Fruit fly (Drosophila melanogaster): ENCODE results near the gene Atg1.

Atg1 gene

dm6 chr3L:12843056-12843799, 38.3 kb upstream of the Atg1 start, which contains the start of gene nebu (continued):
- TF ChIP-seq pfk (GFP tag; optimal IDR thresholded peaks at IDR 0.05) = no peak
- TF ChIP-seq Atf3 (GFP tag; optimal IDR thresholded peaks at IDR 0.05) = peak; percentile 87
- peak; percentile 94 for TF ChIP-seq CG2889 (GFP tag; IDR thresholded peaks at IDR 0.05)
- TF ChIP-seq CG13296 (GFP tag; optimal IDR thresholded peaks at IDR 0.05) = peak; percentile 95
- TF ChIP-seq pum (GFP tag; optimal IDR thresholded peaks at IDR 0.05) = peak; percentile 91
- peak; percentile 93 for TF ChIP-seq Poxn (GFP tag; IDR thresholded peaks at IDR 0.05)
- no peak for TF ChIP-seq pita (GFP tag; optimal IDR thresholded peaks at IDR 0.05)
- TF ChIP-seq ato (GFP tag; IDR thresholded peaks at IDR 0.05; ENCODE audit: partially characterized antibody) = no peak
- TF ChIP-seq CG12236 (GFP tag; optimal IDR thresholded peaks at IDR 0.05) = peak; percentile 82
- peak; percentile 99 for TF ChIP-seq Atf6 (GFP tag; IDR thresholded peaks at IDR 0.05)
- TF ChIP-seq CG8359 (GFP tag; optimal IDR thresholded peaks at IDR 0.05; ENCODE audit: borderline replicate concordance) = peak; percentile 63
- peak; percentile 93 for TF ChIP-seq gcm2 (GFP tag; optimal IDR thresholded peaks at IDR 0.05)
- peak; percentile 98 for TF ChIP-seq dysf (GFP tag; IDR thresholded peaks at IDR 0.05)
- TF ChIP-seq ewg (GFP tag; optimal IDR thresholded peaks at IDR 0.05) = peak; percentile 87
- peak in 1 of 3 experiments; percentile 71 for TF ChIP-seq lola (GFP tag; optimal IDR thresholded peaks at IDR 0.05)
- peak; percentile 69 for TF ChIP-seq Spps (tag; optimal IDR thresholded peaks at IDR 0.05)
- TF ChIP-seq CG7357 (GFP tag; IDR thresholded peaks at IDR 0.05) = peak; percentile 88
- TF ChIP-seq Dip3 (GFP tag; optimal IDR thresholded peaks at IDR 0.05) = peak; percentile 98
- TF ChIP-seq CG15601 (tag; optimal IDR thresholded peaks at IDR 0.05) = peak; percentile 75
- TF ChIP-seq PHDP (tag; optimal IDR thresholded peaks at IDR 0.05) = peak; percentile 97
- TF ChIP-seq gsb (GFP tag; IDR thresholded peaks at IDR 0.05) = peak; percentile 96
- peak; percentile 96 for TF ChIP-seq eyg (GFP tag; optimal IDR thresholded peaks at IDR 0.05)
- TF ChIP-seq fru (optimal IDR thresholded peaks at IDR 0.05) = no peak
- no peak for TF ChIP-seq inv (GFP tag; IDR thresholded peaks at IDR 0.05; ENCODE audit: partially characterized antibody)
- no peak for TF ChIP-seq hbn (GFP tag; IDR thresholded peaks at IDR 0.05; ENCODE audit: partially characterized antibody)
- peak; percentile 94 for TF ChIP-seq CG13424 (tag; optimal IDR thresholded peaks at IDR 0.05)
- peak; percentile 81 for TF ChIP-seq Nf-YC (tag; optimal IDR thresholded peaks at IDR 0.05)
- TF ChIP-seq kah (GFP tag; optimal IDR thresholded peaks at IDR 0.05) = peak; percentile 66
- TF ChIP-seq esg (GFP tag; conservative IDR thresholded peaks at IDR 0.05) = peak; percentile 95
- peak; percentile 81 for TF ChIP-seq Jarid2 (GFP tag; optimal IDR thresholded peaks at IDR 0.05)
- peak; percentile 96 for TF ChIP-seq CG12071 (GFP tag; optimal IDR thresholded peaks at IDR 0.05)
- peak; percentile 97 for TF ChIP-seq lbe (GFP tag; optimal IDR thresholded peaks at IDR 0.05)
- TF ChIP-seq kay (GFP tag; optimal IDR thresholded peaks at IDR 0.05) = peak; percentile 94
- no peak for TF ChIP-seq Hr78 (GFP tag; optimal IDR thresholded peaks at IDR 0.05)
- no peak; the same call in 2 of the 3 replicates for TF ChIP-seq CG3726 (GFP tag; IDR thresholded peaks at IDR 0.05)
- TF ChIP-seq CG6791 (GFP tag; IDR thresholded peaks at IDR 0.05; ENCODE audit: partially characterized antibody) = no peak
- TF ChIP-seq pnt (GFP tag; optimal IDR thresholded peaks at IDR 0.05) = peak; percentile 94
- peak; percentile 89 for TF ChIP-seq CG1233 (GFP tag; optimal IDR thresholded peaks at IDR 0.05)
- peak; percentile 52 for TF ChIP-seq CG17186 (GFP tag; optimal IDR thresholded peaks at IDR 0.05)
- peak; percentile 98 for TF ChIP-seq CG13624 (GFP tag; optimal IDR thresholded peaks at IDR 0.05)
- peak; percentile 80 for TF ChIP-seq wek (GFP tag; optimal IDR thresholded peaks at IDR 0.05)
- TF ChIP-seq CG12391 (tag; optimal IDR thresholded peaks at IDR 0.05) = peak; percentile 96
- peak; percentile 97 for TF ChIP-seq Hsf (GFP tag; optimal IDR thresholded peaks at IDR 0.05)
- peak; percentile 91 for TF ChIP-seq CG1602 (GFP tag; optimal IDR thresholded peaks at IDR 0.05)
- peak; percentile 87 for TF ChIP-seq Sox100B (GFP tag; optimal IDR thresholded peaks at IDR 0.05)
- peak; percentile 95 for TF ChIP-seq Sox102F (GFP tag; optimal IDR thresholded peaks at IDR 0.05)
- TF ChIP-seq CG17361 (GFP tag; IDR thresholded peaks at IDR 0.05) = peak; percentile 94
- TF ChIP-seq Usf (GFP tag; optimal IDR thresholded peaks at IDR 0.05) = peak; percentile 92
- TF ChIP-seq disco-r (GFP tag; optimal IDR thresholded peaks at IDR 0.05) = peak; percentile 93

Data from whole organism, embryonic.